Worm (Caenorhabditis elegans): Measurements from ENCODE around the gene cyp-13A3.

The cyp-13A3 gene

DNA sequence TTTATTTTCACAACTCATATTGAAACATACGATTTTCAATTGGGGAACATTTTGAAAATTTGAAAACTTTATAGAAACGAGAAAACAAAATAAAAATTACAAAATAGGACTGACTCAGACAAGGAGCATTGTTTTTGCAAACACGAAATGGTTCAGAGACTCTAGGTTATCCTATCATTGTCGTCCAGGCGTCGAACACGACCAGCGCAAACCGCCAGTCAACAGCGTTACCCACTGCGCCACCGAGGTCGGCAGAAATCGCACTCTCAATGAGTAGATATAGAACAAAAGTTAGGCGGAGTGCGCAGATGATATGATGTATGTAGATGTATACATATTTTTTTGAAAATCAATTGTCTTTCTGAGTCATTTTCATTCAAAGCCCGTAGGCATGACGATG, 18.4 kb downstream of the cyp-13A3 start (continued):
- TF ChIP-seq daf-19 (GFP tag; conservative IDR thresholded peaks at IDR 0.05) (0 out of 2 replicates have a peak, but pooled peaks have one; percentile 23), spr-3 (GFP tag; optimal IDR thresholded peaks at IDR 0.05) (peak; percentile 54), lim-7 (GFP tag; IDR thresholded peaks at IDR 0.05) (peak; percentile 95), unc-62 (GFP tag; optimal IDR thresholded peaks at IDR 0.05 in 1 of 2) (no peak), unc-62 (tag; optimal IDR thresholded peaks at IDR 0.05) (no peak), mes-2 (tag; optimal IDR thresholded peaks at IDR 0.05; ENCODE audit: poor library complexity, severe bottlenecking) (no peak), lsy-2 (tag; optimal IDR thresholded peaks at IDR 0.05) (peak in 1 of 2 experiments; percentile 66), D1046.2 (GFP tag; IDR thresholded peaks at IDR 0.05) (peak; percentile 86; the same call in 1 of the 2 replicates), ztf-11 (tag; optimal IDR thresholded peaks at IDR 0.05) (no peak), Y105C5A.15 (GFP tag; IDR thresholded peaks at IDR 0.05) (peak; percentile 91)

DNA sequence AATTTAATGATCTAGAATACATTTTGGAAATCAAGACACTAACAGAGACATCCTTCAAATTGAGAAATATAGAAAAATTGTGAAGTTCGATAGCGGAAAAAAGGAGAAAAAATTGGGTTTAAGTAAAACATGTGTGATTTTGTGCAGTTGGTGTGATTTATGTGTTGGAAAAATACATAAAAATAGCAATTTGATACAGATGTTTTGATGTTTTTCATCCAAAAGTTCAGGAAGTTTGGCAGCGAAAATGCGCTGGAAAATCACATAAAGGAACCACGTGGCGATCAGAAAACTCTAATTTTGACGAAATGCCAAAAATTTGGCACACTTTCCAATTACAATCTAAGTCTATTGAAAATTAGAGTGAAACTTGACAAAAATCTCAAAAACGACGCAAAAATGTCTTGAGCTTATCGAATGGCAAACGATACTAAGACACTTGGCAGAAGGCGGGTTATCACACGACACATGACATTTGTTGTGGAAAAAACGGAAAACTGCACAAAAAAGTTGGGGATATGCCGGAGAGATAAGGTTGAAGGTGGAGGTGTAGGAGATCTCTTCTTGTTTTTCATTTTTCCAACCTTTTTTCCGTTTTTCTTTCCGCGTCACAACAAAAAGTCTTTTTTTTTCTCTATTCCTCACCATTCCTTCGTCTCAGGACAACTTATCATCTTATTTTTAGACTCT, 19.1 kb downstream of the cyp-13A3 start, which contains the start of gene ZK1321.4:
Gene ZK1321.4, minus strand, starts transcription at position 51 of the 690 bp plus-strand sequence.
- peak; percentile 12 for TF ChIP-seq nhr-11 (tag; optimal IDR thresholded peaks at IDR 0.05)
- no peak for TF ChIP-seq zip-2 (tag; optimal IDR thresholded peaks at IDR 0.05)

DNA sequence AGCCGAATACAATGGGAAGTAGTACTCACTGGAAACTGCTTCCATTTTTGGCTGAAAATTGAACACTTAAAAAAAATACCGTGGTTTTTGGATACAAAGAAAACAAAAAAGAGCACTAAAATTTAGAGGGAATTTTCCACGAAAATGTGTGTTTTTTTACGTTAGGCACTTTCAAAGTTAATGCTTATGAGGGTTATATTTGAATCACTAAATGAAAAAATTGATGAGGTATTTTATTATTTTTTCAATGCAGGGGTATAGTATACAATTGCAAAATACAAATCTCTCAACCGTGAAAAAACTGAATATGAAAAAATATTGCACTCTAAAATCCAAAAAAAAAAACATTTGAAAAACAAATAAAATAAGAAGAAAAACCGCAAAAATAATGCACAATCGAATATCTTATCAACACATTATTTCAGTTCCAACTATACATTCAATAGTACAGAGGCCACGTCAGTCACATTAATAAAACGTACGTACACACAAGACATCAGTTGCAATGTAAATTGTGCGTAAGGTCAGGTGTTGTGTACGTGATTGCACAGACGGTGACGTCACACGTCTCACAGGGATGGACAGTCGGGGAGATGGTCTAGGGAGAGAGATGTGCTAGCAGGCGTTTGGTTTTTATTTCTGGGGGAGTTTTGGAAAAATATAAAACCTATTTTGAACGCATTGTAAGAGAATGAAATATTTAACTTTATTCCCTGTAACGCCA, 23.1 kb downstream of the cyp-13A3 start, which contains the start of gene aqp-10:
Gene aqp-10, minus strand, starts transcription at position 51 of the 724 bp plus-strand sequence.
- TF ChIP-seq ama-1 (optimal IDR thresholded peaks at IDR 0.05) (no peak), pqm-1 (tag; optimal IDR thresholded peaks at IDR 0.05) (peak; percentile 73), F49E8.2 (tag; optimal IDR thresholded peaks at IDR 0.05; ENCODE audit: borderline replicate concordance) (no peak), dmd-6 (GFP tag; IDR thresholded peaks at IDR 0.05) (peak; percentile 79), snpc-4 (tag; optimal IDR thresholded peaks at IDR 0.05) (no peak), lin-15B (tag; optimal IDR thresholded peaks at IDR 0.05) (no peak), cey-2 (tag; optimal IDR thresholded peaks at IDR 0.05; ENCODE audit: borderline replicate concordance, insufficient read depth) (no peak), egl-27 (tag; optimal IDR thresholded peaks at IDR 0.05) (no peak), ceh-28 (tag; optimal IDR thresholded peaks at IDR 0.05) (no peak), dve-1 (tag; optimal IDR thresholded peaks at IDR 0.05; ENCODE audit: insufficient read depth) (peak; percentile 71), F10B5.3 (tag; optimal IDR thresholded peaks at IDR 0.05) (no peak), ztf-11 (tag; optimal IDR thresholded peaks at IDR 0.05) (no peak), aly-2 (tag; optimal IDR thresholded peaks at IDR 0.05) (no peak), nhr-76 (tag; optimal IDR thresholded peaks at IDR 0.05) (no peak), nhr-102 (tag; optimal IDR thresholded peaks at IDR 0.05) (peak; percentile 76), lim-7 (GFP tag; IDR thresholded peaks at IDR 0.05) (no peak), set-16 (GFP tag; IDR thresholded peaks at IDR 0.05) (no peak), lin-38 (GFP tag; IDR thresholded peaks at IDR 0.05) (peak; percentile 51), attf-4 (tag; optimal IDR thresholded peaks at IDR 0.05) (no peak), pha-4 (GFP tag; IDR thresholded peaks at IDR 0.05) (no peak), pha-4 (tag; optimal IDR thresholded peaks at IDR 0.05) (peak; percentile 14), duxl-1 (tag; optimal IDR thresholded peaks at IDR 0.05; ENCODE audit: poor library complexity) (no peak), ztf-7 (tag; optimal IDR thresholded peaks at IDR 0.05) (no peak), hlh-30 (tag; optimal IDR thresholded peaks at IDR 0.05; ENCODE audit: insufficient read depth) (peak; percentile 85), F26F4.8 (GFP tag; conservative IDR thresholded peaks at IDR 0.05) (no peak), jun-1 (tag; optimal IDR thresholded peaks at IDR 0.05) (no peak), gei-8 (GFP tag; optimal IDR thresholded peaks at IDR 0.05) (no peak), php-3 (GFP tag; IDR thresholded peaks at IDR 0.05) (0 out of 2 replicates have a peak, but pooled peaks have one; percentile 42), arid-1 (GFP tag; conservative IDR thresholded peaks at IDR 0.05) (0 out of 2 replicates have a peak, but pooled peaks have one; percentile 28), hmg-1.1 (GFP tag; IDR thresholded peaks at IDR 0.05) (peak; percentile 70), ceh-62 (tag; optimal IDR thresholded peaks at IDR 0.05) (no peak), lin-29 (GFP tag; IDR thresholded peaks at IDR 0.05) (no peak), dpl-1 (GFP tag; optimal IDR thresholded peaks at IDR 0.05) (peak; percentile 49), zip-2 (tag; optimal IDR thresholded peaks at IDR 0.05) (no peak), ctbp-1 (GFP tag; IDR thresholded peaks at IDR 0.05) (no peak), saeg-2 (GFP tag; IDR thresholded peaks at IDR 0.05) (no peak)
